Worm (Caenorhabditis elegans) whole organism, young adult: Measurements from ENCODE around the gene K02A6.4.

ENCODE experiments used
- B0035.1 ChIP-seq: sonication (generic microtip); optimal IDR thresholded peaks from 2 replicates; lab custom pipeline; 2016; ENCODE audit warnings: missing genetic modification characterization, mild to moderate bottlenecking, missing compliant biosample characterization, missing genotype, missing genetic modification reagents
- B0336.3 ChIP-seq: fragments of 200-800 bp; sonication (Bioruptor generic); IDR thresholded peaks from 2 replicates; pipeline ENCODE4 v1.3.6; 2022; ENCODE audit warnings: missing genetic modification characterization, missing compliant biosample characterization
- C17E4.6 ChIP-seq: fragments of 200-800 bp; sonication (Bioruptor generic); IDR thresholded peaks from 2 replicates; pipeline ENCODE4 v1.3.6; 2022; ENCODE audit warnings: missing genetic modification reagents, missing genetic modification characterization, missing compliant biosample characterization
- F22D6.2 ChIP-seq: sonication (generic microtip); optimal IDR thresholded peaks from 2 replicates; lab custom pipeline; 2016; ENCODE audit warnings: mild to moderate bottlenecking, missing genetic modification characterization, missing compliant biosample characterization
- F33H1.4 ChIP-seq: fragments of 200-800 bp; sonication (Bioruptor generic); IDR thresholded peaks from 2 replicates; pipeline ENCODE4 v1.3.6; 2022; ENCODE audit warnings: missing genetic modification reagents, missing genetic modification characterization, missing compliant biosample characterization
- F52B5.7 ChIP-seq: sonication (generic microtip); optimal IDR thresholded peaks from 2 replicates; lab custom pipeline; 2016; ENCODE audit warnings: mild to moderate bottlenecking, missing genetic modification characterization, missing compliant biosample characterization
- F57C9.4 ChIP-seq: sonication (generic microtip); optimal IDR thresholded peaks from 2 replicates; lab custom pipeline; 2017; ENCODE audit warnings: mild to moderate bottlenecking, missing genetic modification characterization, missing compliant biosample characterization
- T26A5.8 ChIP-seq: sonication (generic microtip); optimal IDR thresholded peaks from 2 replicates; lab custom pipeline; 2016; ENCODE audit warnings: missing genetic modification characterization, missing compliant biosample characterization
- Y67H2A.10 ChIP-seq: fragments of 200-800 bp; sonication (Bioruptor generic); conservative IDR thresholded peaks from 2 replicates; pipeline ENCODE4 v1.3.6; 2022; ENCODE audit warnings: missing genetic modification reagents, missing genetic modification characterization, missing compliant biosample characterization
- ZK185.1 ChIP-seq: sonication (generic microtip); optimal IDR thresholded peaks from 2 replicates; lab custom pipeline; 2016; ENCODE audit warnings: mild to moderate bottlenecking, missing genetic modification characterization, missing compliant biosample characterization; ENCODE audit not compliant: poor library complexity, severe bottlenecking
- ama-1 ChIP-seq, 3 experiments: fragments of 150-350 bp in 1 of 3; sonication (generic microtip) in 2 of 3; optimal IDR thresholded peaks; 2 replicates each; lab custom pipeline; 2014 to 2018; ENCODE audit warnings: missing biosample characterization in 2 of 3, missing genetic modification characterization in 2 of 3, missing genetic modification reagents in 2 of 3
- aptf-2 ChIP-seq: fragments of 200-800 bp; sonication (Bioruptor generic); conservative IDR thresholded peaks from 2 replicates; pipeline ENCODE4 v1.3.6; 2022; ENCODE audit warnings: missing genetic modification reagents, missing genetic modification characterization, missing compliant biosample characterization
- attf-5 ChIP-seq: fragments of 200-800 bp; sonication (Bioruptor generic); optimal IDR thresholded peaks from 2 replicates; lab custom pipeline; 2018; ENCODE audit warnings: mild to moderate bottlenecking, missing genetic modification characterization, missing compliant biosample characterization
- bed-2 ChIP-seq: fragments of 200-800 bp; sonication (Bioruptor generic); IDR thresholded peaks from 2 replicates; pipeline ENCODE4 v1.3.6; 2022; ENCODE audit warnings: missing genetic modification reagents, missing genetic modification characterization, missing compliant biosample characterization
- cebp-1 ChIP-seq, 2 experiments: fragments of 200-800 bp in 1 of 2; sonication (Bioruptor generic) in 1 of 2; sonication (generic microtip) in 1 of 2; IDR thresholded peaks in 1 of 2; optimal IDR thresholded peaks in 1 of 2; 2 replicates each; pipeline versions ENCODE4 v1.3.6 to Lab custom; 2017 to 2022; ENCODE audit warnings: missing compliant biosample characterization in 2 of 2, missing genetic modification characterization in 2 of 2, mild to moderate bottlenecking in 1 of 2, missing genetic modification reagents in 1 of 2, moderate library complexity in 1 of 2
- ceh-100 ChIP-seq: fragments of 200-800 bp; sonication (Bioruptor generic); IDR thresholded peaks from 2 replicates; pipeline ENCODE4 v1.3.6; 2022; ENCODE audit warnings: missing genetic modification reagents, missing genetic modification characterization, missing compliant biosample characterization
- dox-1 ChIP-seq: fragments of 200-800 bp; sonication (Bioruptor generic); IDR thresholded peaks from 2 replicates; pipeline ENCODE4 v1.3.6; 2022; ENCODE audit warnings: missing genetic modification reagents, missing genetic modification characterization, missing compliant biosample characterization
- dpff-1 ChIP-seq: sonication (generic microtip); optimal IDR thresholded peaks from 2 replicates; lab custom pipeline; 2017; ENCODE audit warnings: mild to moderate bottlenecking, missing genetic modification characterization, missing compliant biosample characterization
- dpl-1 ChIP-seq: fragments of 150-350 bp; optimal IDR thresholded peaks from 2 replicates; lab custom pipeline; 2014; ENCODE audit warnings: missing biosample characterization, missing genetic modification reagents, missing genetic modification characterization
- egrh-3 ChIP-seq: fragments of 200-800 bp; sonication (Bioruptor generic); IDR thresholded peaks from 2 replicates; pipeline ENCODE4 v1.3.6; 2022; ENCODE audit warnings: missing genetic modification reagents, missing genetic modification characterization, missing compliant biosample characterization
- ekl-4 ChIP-seq: fragments of 200-800 bp; sonication (Bioruptor generic); IDR thresholded peaks from 2 replicates; pipeline ENCODE4 v1.3.6; 2022; ENCODE audit warnings: missing genetic modification reagents, missing genetic modification characterization, missing compliant biosample characterization
- ets-4 ChIP-seq: fragments of 200-800 bp; sonication (Bioruptor generic); optimal IDR thresholded peaks from 2 replicates; lab custom pipeline; 2018; ENCODE audit warnings: mild to moderate bottlenecking, missing genetic modification characterization, missing compliant biosample characterization
- him-1 ChIP-seq: sonication (generic microtip); optimal IDR thresholded peaks from 2 replicates; lab custom pipeline; 2016; ENCODE audit warnings: missing genotype, missing genetic modification reagents, missing genetic modification characterization, missing compliant biosample characterization
- hlh-26 ChIP-seq: fragments of 200-800 bp; sonication (Bioruptor generic); conservative IDR thresholded peaks from 2 replicates; pipeline ENCODE4 v1.3.6; 2022; ENCODE audit warnings: missing genetic modification reagents, missing genetic modification characterization, missing compliant biosample characterization
- hrde-1 ChIP-seq: sonication (generic microtip); optimal IDR thresholded peaks from 2 replicates; lab custom pipeline; 2016; ENCODE audit warnings: missing genetic modification characterization, mild to moderate bottlenecking, missing compliant biosample characterization, moderate library complexity, missing genotype, missing genetic modification reagents, borderline replicate concordance
- lin-40 ChIP-seq: sonication (generic microtip); optimal IDR thresholded peaks from 2 replicates; lab custom pipeline; 2016; ENCODE audit warnings: missing genetic modification characterization, mild to moderate bottlenecking, missing compliant biosample characterization, missing genotype, missing genetic modification reagents
- lsy-27 ChIP-seq: sonication (generic microtip); optimal IDR thresholded peaks from 2 replicates; lab custom pipeline; 2017; ENCODE audit warnings: missing genetic modification characterization, mild to moderate bottlenecking, missing compliant biosample characterization, antibody characterized with exemption, missing genotype, borderline replicate concordance; ENCODE audit not compliant: insufficient read depth
- madf-10 ChIP-seq: sonication (generic microtip); optimal IDR thresholded peaks from 2 replicates; lab custom pipeline; 2016; ENCODE audit warnings: mild to moderate bottlenecking, missing genetic modification characterization, missing compliant biosample characterization
- madf-3 ChIP-seq: fragments of 200-800 bp; sonication (Bioruptor generic); IDR thresholded peaks from 2 replicates; pipeline ENCODE4 v1.3.6; 2022; ENCODE audit warnings: missing genetic modification reagents, missing genetic modification characterization, missing compliant biosample characterization
- madf-6 ChIP-seq: fragments of 200-800 bp; sonication (Bioruptor generic); IDR thresholded peaks from 2 replicates; pipeline ENCODE4 v1.3.6; 2022; ENCODE audit warnings: missing genetic modification reagents, missing genetic modification characterization, missing compliant biosample characterization
- nhr-120 ChIP-seq: fragments of 200-800 bp; sonication (Bioruptor generic); IDR thresholded peaks from 2 replicates; pipeline ENCODE4 v1.3.6; 2022; ENCODE audit warnings: missing genetic modification characterization, missing compliant biosample characterization
- nhr-179 ChIP-seq: sonication (generic microtip); optimal IDR thresholded peaks from 2 replicates; lab custom pipeline; 2016; ENCODE audit warnings: mild to moderate bottlenecking, missing genetic modification characterization, missing compliant biosample characterization
- nhr-27 ChIP-seq: fragments of 200-800 bp; sonication (Bioruptor generic); optimal IDR thresholded peaks from 2 replicates; lab custom pipeline; 2018; ENCODE audit warnings: mild to moderate bottlenecking, missing genetic modification characterization, moderate library complexity, missing compliant biosample characterization
- nhr-90 ChIP-seq: sonication (generic microtip); optimal IDR thresholded peaks from 2 replicates; lab custom pipeline; 2016; ENCODE audit warnings: missing genotype, mild to moderate bottlenecking, missing genetic modification characterization, missing compliant biosample characterization
- pbrm-1 ChIP-seq: fragments of 200-800 bp; sonication (Bioruptor generic); IDR thresholded peaks from 2 replicates; pipeline ENCODE4 v1.3.6; 2022; ENCODE audit warnings: missing genetic modification reagents, missing genetic modification characterization, missing compliant biosample characterization
- rcor-1 ChIP-seq: fragments of 200-800 bp; sonication (Bioruptor generic); IDR thresholded peaks from 2 replicates; pipeline ENCODE4 v1.3.6; 2022; ENCODE audit warnings: missing genetic modification reagents, missing genetic modification characterization, missing compliant biosample characterization
- rec-8 ChIP-seq, 2 experiments: sonication (generic microtip); optimal IDR thresholded peaks; 2 replicates each; lab custom pipeline; 2016; ENCODE audit warnings: mild to moderate bottlenecking in 2 of 2, missing genetic modification characterization in 2 of 2, missing genetic modification reagents in 2 of 2, missing genotype in 2 of 2, missing biosample characterization in 1 of 2, missing compliant biosample characterization in 1 of 2, moderate library complexity in 1 of 2
- repo-1 ChIP-seq: sonication (generic microtip); optimal IDR thresholded peaks from 2 replicates; lab custom pipeline; 2017; ENCODE audit warnings: mild to moderate bottlenecking, missing genetic modification characterization, missing compliant biosample characterization
- sea-2 ChIP-seq: fragments of 200-800 bp; sonication (Bioruptor generic); IDR thresholded peaks from 2 replicates; pipeline ENCODE4 v1.3.6; 2022; ENCODE audit warnings: missing genetic modification characterization, missing compliant biosample characterization
- snpc-1.3 ChIP-seq: sonication (generic microtip); optimal IDR thresholded peaks from 2 replicates; lab custom pipeline; 2017; ENCODE audit warnings: missing genetic modification characterization, mild to moderate bottlenecking, missing compliant biosample characterization, antibody characterized with exemption, moderate library complexity, missing genotype, missing genetic modification reagents; ENCODE audit not compliant: insufficient read depth
- snpc-4 ChIP-seq, 5 experiments: fragments of 150-350 bp in 1 of 5; sonication (generic microtip) in 4 of 5; optimal IDR thresholded peaks; 2 replicates each; lab custom pipeline; 2014 to 2018; ENCODE audit warnings: missing genetic modification characterization in 5 of 5, missing biosample characterization in 3 of 5, antibody characterized with exemption in 2 of 5, mild to moderate bottlenecking in 2 of 5, missing compliant biosample characterization in 2 of 5, missing genotype in 2 of 5, moderate library complexity in 2 of 5, missing genetic modification reagents in 1 of 5
- sptf-2 ChIP-seq: fragments of 200-800 bp; sonication (Bioruptor generic); optimal IDR thresholded peaks from 2 replicates; lab custom pipeline; 2018; ENCODE audit warnings: mild to moderate bottlenecking, missing genetic modification characterization, missing compliant biosample characterization
- tbp1 ChIP-seq: fragments of 200-800 bp; sonication (Bioruptor generic); optimal IDR thresholded peaks from 2 replicates; lab custom pipeline; 2018; ENCODE audit warnings: mild to moderate bottlenecking, missing genetic modification characterization, missing compliant biosample characterization
- unc-130 ChIP-seq: sonication (generic microtip); optimal IDR thresholded peaks from 2 replicates; lab custom pipeline; 2016; ENCODE audit warnings: missing genetic modification reagents, missing genetic modification characterization, missing compliant biosample characterization
- ztf-22 ChIP-seq: fragments of 200-800 bp; sonication (Bioruptor generic); optimal IDR thresholded peaks from 2 replicates; lab custom pipeline; 2018; ENCODE audit warnings: mild to moderate bottlenecking, missing genetic modification characterization, moderate library complexity, missing compliant biosample characterization
- ztf-28 ChIP-seq: fragments of 200-800 bp; sonication (Bioruptor generic); IDR thresholded peaks from 2 replicates; pipeline ENCODE4 v1.3.6; 2022; ENCODE audit warnings: missing genetic modification reagents, missing genetic modification characterization, missing compliant biosample characterization
- ztf-6 ChIP-seq: fragments of 200-800 bp; sonication (Bioruptor generic); IDR thresholded peaks from 2 replicates; pipeline ENCODE4 v1.3.6; 2022; ENCODE audit warnings: missing genetic modification reagents, missing genetic modification characterization, missing compliant biosample characterization

K02A6.4 gene

DNA sequence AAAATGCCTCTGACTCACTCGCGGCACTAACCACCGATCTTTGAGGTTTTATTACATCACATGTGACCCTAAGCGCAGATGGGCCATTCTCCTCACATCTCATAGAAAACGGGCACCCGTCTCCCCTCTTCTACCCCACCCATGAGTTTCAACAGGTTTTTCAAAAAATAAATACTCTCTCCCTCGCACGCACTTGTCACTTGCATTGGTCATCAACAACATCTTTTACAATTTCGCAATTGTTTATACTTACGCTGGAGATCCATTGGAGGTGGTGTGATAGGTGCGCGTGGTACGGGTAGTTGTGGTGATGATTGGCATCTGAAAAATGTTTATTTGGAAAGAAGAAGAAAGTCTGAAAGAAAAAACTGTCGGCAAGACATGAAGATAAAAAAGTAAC is 17.4 kb upstream of the K02A6.4 start, which contains the start of gene M60.4 (continued):
- TF ChIP-seq ZK185.1, result no peak
- no peak for TF ChIP-seq madf-6 (GFP tag; lab: Robert Waterston, UW)
- no peak for TF ChIP-seq Y67H2A.10 (GFP tag; lab: Robert Waterston, UW)
- TF ChIP-seq rcor-1 (GFP tag; lab: Robert Waterston, UW), result no peak
- TF ChIP-seq aptf-2, result no peak
- no peak for TF ChIP-seq snpc-1.3 (tag; lab: Kevin White, UChicago)
- no peak for TF ChIP-seq sea-2
- TF ChIP-seq snpc-4 (GFP tag; optimal IDR thresholded peaks at IDR 0.05; lab: Kevin White, UChicago), result no peak
- no peak for TF ChIP-seq snpc-4 (tag; optimal IDR thresholded peaks at IDR 0.05; lab: Kevin White, UChicago)
- no peak for TF ChIP-seq nhr-90 (tag; lab: Kevin White, UChicago)
- no peak for TF ChIP-seq rec-8 (tag; optimal IDR thresholded peaks at IDR 0.05; lab: Kevin White, UChicago)
- no peak for TF ChIP-seq dpff-1
- TF ChIP-seq F33H1.4 (GFP tag; lab: Robert Waterston, UW), result no peak
- TF ChIP-seq B0336.3, result peak; percentile 63; the same call in 1 of the 2 replicates
- no peak for TF ChIP-seq sptf-2 (GFP tag; lab: Kevin White, UChicago)
- TF ChIP-seq ztf-22 (GFP tag; lab: Kevin White, UChicago), result no peak
- no peak for TF ChIP-seq dpl-1 (GFP tag; lab: Kevin White, UChicago)
- no peak for TF ChIP-seq C17E4.6 (GFP tag; lab: Robert Waterston, UW)
- TF ChIP-seq him-1, result no peak
- no peak for TF ChIP-seq F57C9.4 (tag; lab: Kevin White, UChicago)
- TF ChIP-seq T26A5.8 (tag; lab: Kevin White, UChicago), result no peak
- TF ChIP-seq ceh-100, result no peak
- no peak for TF ChIP-seq nhr-120
- peak; percentile 22 for TF ChIP-seq lin-40
- TF ChIP-seq lsy-27 (tag; lab: Kevin White, UChicago), result no peak
- no peak for TF ChIP-seq F22D6.2 (tag; lab: Kevin White, UChicago)
- TF ChIP-seq ztf-28 (GFP tag; lab: Robert Waterston, UW), result no peak
- TF ChIP-seq hlh-26 (GFP tag; lab: Robert Waterston, UW), result no peak
- TF ChIP-seq madf-3 (GFP tag; lab: Robert Waterston, UW), result no peak
- TF ChIP-seq unc-130, result no peak
- TF ChIP-seq cebp-1 (GFP tag; IDR thresholded peaks at IDR 0.05; lab: Robert Waterston, UW), result peak; percentile 95
- TF ChIP-seq cebp-1 (tag; optimal IDR thresholded peaks at IDR 0.05; lab: Kevin White, UChicago), result peak; percentile 98
- no peak for TF ChIP-seq hrde-1 (tag; lab: Kevin White, UChicago)
- TF ChIP-seq tbp1 (GFP tag; lab: Kevin White, UChicago), result no peak
- TF ChIP-seq egrh-3 (GFP tag; lab: Robert Waterston, UW), result no peak
- no peak for TF ChIP-seq F52B5.7 (tag; lab: Kevin White, UChicago)
- TF ChIP-seq attf-5 (GFP tag; lab: Kevin White, UChicago), result peak; percentile 26
- no peak for TF ChIP-seq ztf-6 (GFP tag; lab: Robert Waterston, UW)
- TF ChIP-seq repo-1 (tag; lab: Kevin White, UChicago), result no peak
- TF ChIP-seq nhr-27 (tag; lab: Kevin White, UChicago), result no peak
- TF ChIP-seq ets-4 (GFP tag; lab: Kevin White, UChicago), result no peak
- TF ChIP-seq ekl-4 (GFP tag; lab: Robert Waterston, UW), result no peak
- TF ChIP-seq nhr-179 (tag; lab: Kevin White, UChicago), result no peak
- no peak for TF ChIP-seq madf-10
- no peak for TF ChIP-seq ama-1 (optimal IDR thresholded peaks at IDR 0.05; lab: Kevin White, UChicago)
- TF ChIP-seq ama-1 (GFP tag; optimal IDR thresholded peaks at IDR 0.05; lab: Kevin White, UChicago), result no peak
- TF ChIP-seq bed-2 (GFP tag; lab: Robert Waterston, UW), result no peak
- no peak for TF ChIP-seq B0035.1
- 0 out of 2 replicates have a peak, but pooled peaks have one; percentile 40 for TF ChIP-seq pbrm-1 (GFP tag; lab: Robert Waterston, UW)
- 0 out of 2 replicates have a peak, but pooled peaks have one; percentile 27 for TF ChIP-seq dox-1
